Worm (Caenorhabditis elegans): ENCODE results near the gene tbx-33.

DNA sequence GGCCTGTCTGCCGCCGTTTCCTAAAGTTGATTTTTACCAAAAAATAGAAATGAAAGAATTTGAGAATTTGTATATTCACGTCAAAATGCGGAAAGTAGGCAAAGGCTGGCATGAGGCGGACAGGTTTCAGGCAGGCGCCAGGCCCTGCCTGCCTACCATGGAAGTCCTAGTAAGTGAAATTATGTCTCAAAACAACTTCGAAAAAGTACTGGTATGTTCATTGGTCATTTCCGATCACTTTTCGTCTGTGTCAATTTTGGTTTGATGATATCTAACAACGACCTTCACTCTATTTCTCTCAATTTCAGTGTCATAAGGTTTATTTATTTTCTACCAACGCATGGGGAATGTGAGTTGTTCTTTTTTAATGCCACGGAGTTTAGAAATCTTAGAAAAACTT, 13.5 kb upstream of the tbx-33 start, which contains the start of gene faah-6:
- TF ChIP-seq flt-1 (GFP tag; IDR thresholded peaks at IDR 0.05) (no peak), ztf-23 (GFP tag; IDR thresholded peaks at IDR 0.05) (no peak), ref-1 (GFP tag; conservative IDR thresholded peaks at IDR 0.05) (no peak), tab-1 (GFP tag; IDR thresholded peaks at IDR 0.05) (no peak), cog-1 (tag; optimal IDR thresholded peaks at IDR 0.05) (no peak), med-1 (GFP tag; optimal IDR thresholded peaks at IDR 0.05; ENCODE audit: insufficient read depth) (no peak), klf-2 (GFP tag; conservative IDR thresholded peaks at IDR 0.05) (no peak), ztf-29 (GFP tag; IDR thresholded peaks at IDR 0.05) (no peak), T22C8.4 (GFP tag; IDR thresholded peaks at IDR 0.05) (no peak)

All from whole organism, midembryonic.